Fruit fly (Drosophila melanogaster) whole organism, wandering third instar larva: Measurements from ENCODE around the gene Ubx.

Experiments
- CrebA ChIP-seq: fragments of 200-800 bp; sonication (Bioruptor generic); optimal IDR thresholded peaks from 2 replicates; lab custom pipeline; 2016; ENCODE audit warnings: missing biosample characterization, mild to moderate bottlenecking, missing genetic modification characterization, borderline replicate concordance
- HLH106 ChIP-seq: fragments of 200-800 bp; optimal IDR thresholded peaks from 3 replicates; lab custom pipeline; 2019; ENCODE audit warnings: missing biosample characterization, mild to moderate bottlenecking, missing genetic modification characterization, moderate library complexity
- rgr ChIP-seq: fragments of 200-800 bp; sonication (Bioruptor generic); optimal IDR thresholded peaks from 3 replicates; lab custom pipeline; 2016; ENCODE audit warnings: missing biosample characterization, mild to moderate bottlenecking, missing genetic modification characterization
- woc ChIP-seq: sonication (Bioruptor generic); optimal IDR thresholded peaks from 2 replicates; lab custom pipeline; 2016; ENCODE audit warnings: missing biosample characterization, mild to moderate bottlenecking, missing genetic modification characterization

DNA sequence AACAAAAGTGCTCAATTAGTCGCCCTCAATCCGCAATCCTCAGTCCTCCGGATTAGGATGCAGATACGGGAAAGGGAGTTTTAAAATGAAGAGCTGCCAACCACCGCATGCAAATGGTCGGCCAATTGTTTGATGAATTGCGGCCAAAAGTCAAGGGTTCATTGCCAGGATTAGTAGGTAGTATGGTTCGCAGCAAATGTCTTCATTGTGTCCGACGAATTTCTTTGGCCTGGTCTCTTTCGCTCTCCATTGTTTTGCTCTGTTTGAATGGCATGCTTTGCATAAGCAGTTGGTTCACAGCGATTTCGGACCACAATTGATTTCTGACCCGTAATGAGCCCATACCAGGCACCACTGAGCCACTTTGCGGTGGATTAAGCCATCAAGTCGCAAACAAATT lies 8.1 kb upstream of the Ubx start:
- TF ChIP-seq HLH106 (tag; lab: Kevin White, UChicago) (no peak), rgr (no peak), CrebA (GFP tag; lab: Kevin White, UChicago) (no peak), woc (GFP tag; lab: Kevin White, UChicago) (no peak)
